Worm (Caenorhabditis elegans) whole organism, L2 larva: ENCODE measurements around the gene cht-1.
A peak's percentile ranks its signal among the peaks of the same experiment; 100 is the strongest.

Source experiments
- C34F6.9 ChIP-seq: fragments of 150-350 bp; optimal IDR thresholded peaks from 2 replicates; lab custom pipeline; 2014; ENCODE audit warnings: missing biosample characterization, missing genetic modification characterization
- Y55F3AM.14 ChIP-seq: fragments of 200-800 bp; sonication (Bioruptor generic); optimal IDR thresholded peaks from 2 replicates; lab custom pipeline; 2018; ENCODE audit warnings: mild to moderate bottlenecking, missing genetic modification characterization, missing compliant biosample characterization
- ZK546.5 ChIP-seq: sonication (generic microtip); optimal IDR thresholded peaks from 2 replicates; lab custom pipeline; 2017; ENCODE audit warnings: missing biosample characterization, missing genetic modification characterization
- alr-1 ChIP-seq: fragments of 150-350 bp; optimal IDR thresholded peaks from 2 replicates; lab custom pipeline; 2014; ENCODE audit warnings: missing biosample characterization, missing genetic modification characterization
- aly-2 ChIP-seq: fragments of 150-350 bp; optimal IDR thresholded peaks from 2 replicates; lab custom pipeline; 2014; ENCODE audit warnings: missing biosample characterization, missing genetic modification characterization
- ama-1 ChIP-seq: fragments of 150-350 bp; optimal IDR thresholded peaks from 2 replicates; lab custom pipeline; 2018; ENCODE audit warnings: inconsistent platforms
- ceh-16 ChIP-seq: fragments of 150-350 bp; optimal IDR thresholded peaks from 2 replicates; lab custom pipeline; 2014; ENCODE audit warnings: missing biosample characterization, missing genetic modification characterization
- ceh-82 ChIP-seq: fragments of 150-350 bp; optimal IDR thresholded peaks from 2 replicates; lab custom pipeline; 2014; ENCODE audit warnings: missing biosample characterization, missing genetic modification characterization
- crh-2 ChIP-seq: sonication (generic microtip); optimal IDR thresholded peaks from 2 replicates; lab custom pipeline; 2017; ENCODE audit warnings: missing biosample characterization, missing genetic modification characterization
- egl-27 ChIP-seq: sonication (generic microtip); optimal IDR thresholded peaks from 3 replicates; lab custom pipeline; 2017; ENCODE audit warnings: missing biosample characterization, missing genetic modification reagents, missing genetic modification characterization
- elt-1 ChIP-seq: fragments of 150-350 bp; optimal IDR thresholded peaks from 2 replicates; lab custom pipeline; 2014; ENCODE audit warnings: missing biosample characterization, missing genetic modification characterization
- elt-3 ChIP-seq: sonication (generic microtip); optimal IDR thresholded peaks from 2 replicates; lab custom pipeline; 2017; ENCODE audit warnings: missing biosample characterization, missing genetic modification characterization
- gmeb-1 ChIP-seq: fragments of 150-350 bp; optimal IDR thresholded peaks from 2 replicates; lab custom pipeline; 2014; ENCODE audit warnings: missing biosample characterization, missing genetic modification characterization
- lin-11 ChIP-seq: fragments of 150-350 bp; sonication (generic microtip); optimal IDR thresholded peaks from 2 replicates; lab custom pipeline; 2014; ENCODE audit warnings: missing biosample characterization, missing genetic modification characterization, inconsistent platforms, mixed read lengths
- lin-13 ChIP-seq: fragments of 150-350 bp; optimal IDR thresholded peaks from 2 replicates; lab custom pipeline; 2014; ENCODE audit warnings: missing biosample characterization, missing genetic modification reagents, missing genetic modification characterization
- lin-39 ChIP-seq: fragments of 150-350 bp; optimal IDR thresholded peaks from 2 replicates; lab custom pipeline; 2014; ENCODE audit warnings: missing biosample characterization, missing genetic modification reagents, missing genetic modification characterization
- lsy-2 ChIP-seq, 2 experiments: fragments of 150-350 bp in 1 of 2; sonication (generic microtip) in 1 of 2; optimal IDR thresholded peaks; 2 replicates each; lab custom pipeline; 2014 to 2017; ENCODE audit warnings: missing biosample characterization in 2 of 2, missing genetic modification characterization in 2 of 2
- mab-5 ChIP-seq: fragments of 150-350 bp; optimal IDR thresholded peaks from 2 replicates; lab custom pipeline; 2014; ENCODE audit warnings: missing biosample characterization, missing genetic modification characterization
- mbf-1 ChIP-seq: sonication (generic microtip); optimal IDR thresholded peaks from 2 replicates; lab custom pipeline; 2017; ENCODE audit warnings: missing biosample characterization, missing genetic modification characterization
- mdl-1 ChIP-seq, 2 experiments: fragments of 150-350 bp in 1 of 2; sonication (generic microtip) in 1 of 2; optimal IDR thresholded peaks; 2 replicates each; lab custom pipeline; 2017; ENCODE audit warnings: missing biosample characterization in 2 of 2, missing genetic modification characterization in 2 of 2
- nhr-11 ChIP-seq: fragments of 150-350 bp; optimal IDR thresholded peaks from 2 replicates; lab custom pipeline; 2014; ENCODE audit warnings: missing biosample characterization, missing genetic modification characterization
- nhr-12 ChIP-seq: fragments of 150-350 bp; optimal IDR thresholded peaks from 2 replicates; lab custom pipeline; 2014; ENCODE audit warnings: missing biosample characterization, missing genetic modification characterization
- nhr-129 ChIP-seq: fragments of 150-350 bp; optimal IDR thresholded peaks from 2 replicates; lab custom pipeline; 2014; ENCODE audit warnings: missing biosample characterization, missing genetic modification characterization
- nhr-21 ChIP-seq: fragments of 150-350 bp; optimal IDR thresholded peaks from 2 replicates; lab custom pipeline; 2014; ENCODE audit warnings: missing biosample characterization, missing genetic modification characterization
- nhr-23 ChIP-seq: fragments of 150-350 bp; optimal IDR thresholded peaks from 2 replicates; lab custom pipeline; 2014; ENCODE audit warnings: missing biosample characterization, missing genetic modification reagents, missing genetic modification characterization
- nhr-25 ChIP-seq: fragments of 150-350 bp; sonication (generic microtip); optimal IDR thresholded peaks from 3 replicates; lab custom pipeline; 2014; ENCODE audit warnings: missing biosample characterization, missing genetic modification characterization
- nhr-6 ChIP-seq: fragments of 150-350 bp; optimal IDR thresholded peaks from 2 replicates; lab custom pipeline; 2014; ENCODE audit warnings: missing biosample characterization, missing genetic modification characterization
- nhr-77 ChIP-seq: fragments of 150-350 bp; optimal IDR thresholded peaks from 2 replicates; lab custom pipeline; 2014; ENCODE audit warnings: missing biosample characterization, missing genetic modification characterization
- sem-4 ChIP-seq: fragments of 150-350 bp; optimal IDR thresholded peaks from 2 replicates; lab custom pipeline; 2014; ENCODE audit warnings: missing biosample characterization, missing genetic modification reagents, missing genetic modification characterization
- skn-1 ChIP-seq: sonication (generic microtip); optimal IDR thresholded peaks from 2 replicates; lab custom pipeline; 2017; ENCODE audit warnings: missing biosample characterization, missing genetic modification characterization
- sma-3 ChIP-seq: sonication (generic microtip); optimal IDR thresholded peaks from 2 replicates; lab custom pipeline; 2016; ENCODE audit warnings: missing genetic modification reagents, missing genetic modification characterization, missing compliant biosample characterization
- sma-9 ChIP-seq, 2 experiments: fragments of 150-350 bp in 1 of 2; sonication (generic microtip) in 1 of 2; optimal IDR thresholded peaks; 2 replicates each; lab custom pipeline; 2014 to 2016; ENCODE audit warnings: missing genetic modification characterization in 2 of 2, mild to moderate bottlenecking in 1 of 2, missing biosample characterization in 1 of 2, missing compliant biosample characterization in 1 of 2, missing genetic modification reagents in 1 of 2, moderate library complexity in 1 of 2
- unc-39 ChIP-seq: fragments of 150-350 bp; optimal IDR thresholded peaks from 2 replicates; lab custom pipeline; 2014; ENCODE audit warnings: missing biosample characterization, missing genetic modification characterization
- unc-55 ChIP-seq: fragments of 150-350 bp; sonication (generic microtip); optimal IDR thresholded peaks from 3 replicates; lab custom pipeline; 2014; ENCODE audit warnings: missing biosample characterization, missing genetic modification reagents, missing genetic modification characterization
- unc-62 ChIP-seq: fragments of 150-350 bp; optimal IDR thresholded peaks from 2 replicates; lab custom pipeline; 2014; ENCODE audit warnings: missing biosample characterization, missing genetic modification reagents, missing genetic modification characterization
- ztf-1 ChIP-seq: fragments of 200-800 bp; sonication (Bioruptor generic); conservative IDR thresholded peaks from 2 replicates; pipeline ENCODE4 v1.3.6; 2022; ENCODE audit warnings: missing genetic modification characterization, missing compliant biosample characterization
- ztf-11 ChIP-seq: sonication (generic microtip); optimal IDR thresholded peaks from 2 replicates; lab custom pipeline; 2017; ENCODE audit warnings: missing biosample characterization, missing genetic modification characterization

Gene cht-1

ce11 chrX:3380167-3380566, 19.6 kb downstream of the cht-1 start, which contains the start of gene ZK563.7:
ZK563.7 (plus strand) TSS chrX:3380467.
- TF ChIP-seq ama-1 (lab: Kevin White, UChicago) (no peak), ceh-16 (tag; lab: Kevin White, UChicago) (no peak), sem-4 (tag; lab: Kevin White, UChicago) (no peak), elt-3 (no peak), egl-27 (tag; lab: Kevin White, UChicago) (no peak), crh-2 (no peak), unc-39 (no peak)

- TF ChIP-seq sma-3 (peak; percentile 57), nhr-11 (tag; lab: Kevin White, UChicago) (no peak), ztf-11 (tag; lab: Kevin White, UChicago) (no peak), lsy-2 (tag; optimal IDR thresholded peaks at IDR 0.05; lab: Kevin White, UChicago) (peak in 1 of 2 experiments; percentile 42), unc-62 (GFP tag; lab: Kevin White, UChicago) (no peak), nhr-129 (tag; lab: Kevin White, UChicago) (peak; percentile 19), unc-55 (peak; percentile 56), elt-1 (no peak), nhr-21 (tag; lab: Kevin White, UChicago) (no peak), lin-39 (tag; lab: Kevin White, UChicago) (no peak), mdl-1 (tag; optimal IDR thresholded peaks at IDR 0.05; lab: Kevin White, UChicago) (no peak), ceh-82 (tag; lab: Kevin White, UChicago) (no peak), alr-1 (tag; lab: Kevin White, UChicago) (no peak), lin-13 (GFP tag; lab: Kevin White, UChicago) (peak; percentile 2), nhr-12 (tag; lab: Kevin White, UChicago) (no peak), sma-9 (GFP tag; optimal IDR thresholded peaks at IDR 0.05; lab: Kevin White, UChicago) (peak; percentile 36), sma-9 (tag; optimal IDR thresholded peaks at IDR 0.05; lab: Kevin White, UChicago) (no peak), C34F6.9 (tag; lab: Kevin White, UChicago) (peak; percentile 46)
Observed at ce11 chrX:3379114-3379513, 20.7 kb downstream of the cht-1 start, which contains the start of gene sorf-1. sorf-1 (minus strand) TSS chrX:3379248.

ce11 chrX:3375320-3375719, 24.5 kb downstream of the cht-1 start:
- TF ChIP-seq lin-11 (tag; lab: Kevin White, UChicago) (no peak), nhr-6 (tag; lab: Kevin White, UChicago) (no peak), nhr-11 (tag; lab: Kevin White, UChicago) (no peak), ztf-11 (tag; lab: Kevin White, UChicago) (no peak), lin-39 (tag; lab: Kevin White, UChicago) (no peak), unc-55 (peak; percentile 10), Y55F3AM.14 (GFP tag; lab: Kevin White, UChicago) (no peak)

ce11 chrX:3374642-3375041, 25.2 kb downstream of the cht-1 start, which contains the start of gene clc-3:
clc-3 (minus strand) TSS chrX:3374742.
- TF ChIP-seq nhr-129 (tag; lab: Kevin White, UChicago): no peak
- TF ChIP-seq ztf-1: no peak
- TF ChIP-seq skn-1 (tag; lab: Kevin White, UChicago): no peak
- TF ChIP-seq nhr-77 (tag; lab: Kevin White, UChicago): no peak
- TF ChIP-seq nhr-12 (tag; lab: Kevin White, UChicago): no peak
- TF ChIP-seq crh-2: no peak
- TF ChIP-seq aly-2 (tag; lab: Kevin White, UChicago): no peak
- no peak for TF ChIP-seq nhr-23 (tag; lab: Kevin White, UChicago)
- no peak for TF ChIP-seq lsy-2 (tag; optimal IDR thresholded peaks at IDR 0.05; lab: Kevin White, UChicago)
- no peak for TF ChIP-seq nhr-6 (tag; lab: Kevin White, UChicago)
- TF ChIP-seq unc-62 (GFP tag; lab: Kevin White, UChicago): no peak
- TF ChIP-seq ZK546.5: no peak
- no peak for TF ChIP-seq unc-55
- TF ChIP-seq mbf-1 (tag; lab: Kevin White, UChicago): no peak
- no peak for TF ChIP-seq nhr-25 (tag; lab: Kevin White, UChicago)
- no peak for TF ChIP-seq lin-13 (GFP tag; lab: Kevin White, UChicago)
- no peak for TF ChIP-seq mab-5 (tag; lab: Kevin White, UChicago)
- TF ChIP-seq gmeb-1: no peak
- TF ChIP-seq sma-9 (GFP tag; optimal IDR thresholded peaks at IDR 0.05; lab: Kevin White, UChicago): no peak
- no peak for TF ChIP-seq sma-9 (tag; optimal IDR thresholded peaks at IDR 0.05; lab: Kevin White, UChicago)
- TF ChIP-seq unc-39: no peak
